Fruit fly (Drosophila melanogaster) whole organism, pupa: ENCODE measurements around the gene CG33230.

Source experiments
- CG10348 ChIP-seq: fragments of 200-800 bp; sonication (Bioruptor generic); IDR thresholded peaks from 2 replicates; pipeline ENCODE4 v1.3.6; 2022; ENCODE audit warnings: missing biosample characterization, missing genetic modification characterization
- CG34367 ChIP-seq: fragments of 200-800 bp; sonication (Bioruptor generic); optimal IDR thresholded peaks from 2 replicates; lab custom pipeline; 2018; ENCODE audit warnings: missing biosample characterization, mild to moderate bottlenecking, missing genetic modification characterization
- CG8159 ChIP-seq: fragments of 200-800 bp; sonication (Bioruptor generic); optimal IDR thresholded peaks from 3 replicates; lab custom pipeline; 2018; ENCODE audit warnings: missing biosample characterization, mild to moderate bottlenecking, missing genetic modification characterization, moderate library complexity
- CG8301 ChIP-seq: fragments of 200-800 bp; sonication (Bioruptor generic); optimal IDR thresholded peaks from 2 replicates; lab custom pipeline; 2018; ENCODE audit warnings: missing biosample characterization, mild to moderate bottlenecking, missing genetic modification characterization
- CG9948 ChIP-seq: fragments of 200-800 bp; sonication (Bioruptor generic); optimal IDR thresholded peaks from 2 replicates; lab custom pipeline; 2018; ENCODE audit warnings: missing biosample characterization, mild to moderate bottlenecking, missing genetic modification characterization, moderate library complexity
- Pif1A ChIP-seq: fragments of 200-800 bp; sonication (Bioruptor generic); optimal IDR thresholded peaks from 3 replicates; lab custom pipeline; 2016; ENCODE audit warnings: missing biosample characterization, missing genetic modification characterization

DNA sequence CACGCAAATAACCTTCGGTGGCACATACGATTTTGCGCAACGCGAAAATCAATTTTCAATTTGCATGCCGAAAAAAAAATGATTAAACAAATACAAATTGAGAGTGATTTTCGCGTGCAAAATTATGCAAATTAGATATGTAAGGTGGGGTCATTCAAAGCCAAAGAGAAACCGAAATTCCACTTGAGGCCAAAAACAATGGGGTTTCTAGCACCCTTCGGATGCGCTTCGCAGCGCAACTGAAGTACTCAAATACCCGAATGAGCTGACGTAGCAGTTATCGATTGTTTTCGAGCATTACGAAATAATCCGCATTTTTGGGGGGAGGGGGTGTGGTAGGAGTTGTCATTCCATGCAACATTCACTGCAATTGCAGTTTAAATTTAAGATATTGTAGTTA is 37.4 kb upstream of the CG33230 start:
- no peak for TF ChIP-seq CG8301 (tag; lab: Kevin White, UChicago)
- TF ChIP-seq CG34367 (tag; lab: Kevin White, UChicago), result no peak
- TF ChIP-seq CG8159 (tag; lab: Kevin White, UChicago), result no peak
- no peak for TF ChIP-seq CG10348
- no peak for TF ChIP-seq Pif1A (GFP tag; lab: Kevin White, UChicago)
- TF ChIP-seq CG9948 (tag; lab: Kevin White, UChicago), result no peak
